Worm (Caenorhabditis elegans): ENCODE results near the gene ddi-1.

ce11 chrIV:6517859-6518258 lies 4.8 kb upstream of the ddi-1 start, which contains the start of gene C01G5.7:
- TF ChIP-seq lin-39 (tag; optimal IDR thresholded peaks at IDR 0.05) (no peak), irx-1 (tag; optimal IDR thresholded peaks at IDR 0.05) (no peak), ama-1 (optimal IDR thresholded peaks at IDR 0.05) (no peak), aly-2 (tag; optimal IDR thresholded peaks at IDR 0.05) (no peak), pax-3 (tag; optimal IDR thresholded peaks at IDR 0.05) (no peak), lir-3 (tag; optimal IDR thresholded peaks at IDR 0.05; ENCODE audit: poor library complexity) (no peak), efl-1 (optimal IDR thresholded peaks at IDR 0.05) (no peak), efl-1 (GFP tag; optimal IDR thresholded peaks at IDR 0.05 in 1 of 2) (no peak), snpc-4 (tag; optimal IDR thresholded peaks at IDR 0.05) (no peak), nhr-90 (tag; optimal IDR thresholded peaks at IDR 0.05; ENCODE audit: poor library complexity) (no peak)

Measured in whole organism, L1 larva.